Fruit fly (Drosophila melanogaster) whole organism, prepupa: Measurements from ENCODE around the gene CG3036.

Source experiments
- Blimp-1 ChIP-seq: fragments of 200-800 bp; sonication (Bioruptor generic); optimal IDR thresholded peaks from 3 replicates; lab custom pipeline; 2017; ENCODE audit warnings: missing biosample characterization, missing genetic modification characterization, mild to moderate bottlenecking, moderate library complexity, missing genetic modification reagents
- CG10631 ChIP-seq: fragments of 200-800 bp; sonication (Bioruptor generic); optimal IDR thresholded peaks from 2 replicates; lab custom pipeline; 2016; ENCODE audit warnings: missing biosample characterization, missing genetic modification characterization
- CG10669 ChIP-seq: fragments of 200-800 bp; sonication (Bioruptor generic); optimal IDR thresholded peaks from 3 replicates; lab custom pipeline; 2018; ENCODE audit warnings: missing biosample characterization, mild to moderate bottlenecking, missing genetic modification characterization, moderate library complexity
- CG11294 ChIP-seq: fragments of 200-800 bp; sonication (Bioruptor generic); IDR thresholded peaks from 2 replicates; pipeline ENCODE4 v1.3.6; 2022; ENCODE audit warnings: missing biosample characterization, missing genetic modification characterization
- CG11902 ChIP-seq: fragments of 200-800 bp; sonication (Bioruptor generic); optimal IDR thresholded peaks from 3 replicates; lab custom pipeline; 2016; ENCODE audit warnings: missing biosample characterization, missing genetic modification characterization
- CG15336 ChIP-seq: fragments of 200-800 bp; sonication (Bioruptor generic); IDR thresholded peaks from 2 replicates; pipeline ENCODE4 v1.3.6; 2022; ENCODE audit warnings: missing biosample characterization, missing genetic modification characterization
- CG16779 ChIP-seq: fragments of 200-800 bp; sonication (Bioruptor generic); optimal IDR thresholded peaks from 3 replicates; lab custom pipeline; 2017; ENCODE audit warnings: missing biosample characterization, mild to moderate bottlenecking, missing genetic modification characterization
- CG3032 ChIP-seq: fragments of 200-800 bp; optimal IDR thresholded peaks from 2 replicates; lab custom pipeline; 2019; ENCODE audit warnings: missing biosample characterization, mild to moderate bottlenecking, missing genetic modification characterization, moderate library complexity
- CG31627 ChIP-seq: fragments of 200-800 bp; sonication (Bioruptor generic); optimal IDR thresholded peaks from 3 replicates; lab custom pipeline; 2016; ENCODE audit warnings: missing biosample characterization, missing genetic modification characterization
- CG32006 ChIP-seq: fragments of 200-800 bp; sonication (Bioruptor generic); optimal IDR thresholded peaks from 3 replicates; lab custom pipeline; 2017; ENCODE audit warnings: missing biosample characterization, mild to moderate bottlenecking, missing genetic modification characterization
- CG34406 ChIP-seq: fragments of 200-800 bp; sonication (Bioruptor generic); optimal IDR thresholded peaks from 3 replicates; lab custom pipeline; 2016; ENCODE audit warnings: missing biosample characterization, missing genetic modification characterization
- CG3919 ChIP-seq: fragments of 200-800 bp; sonication (Bioruptor generic); optimal IDR thresholded peaks from 3 replicates; lab custom pipeline; 2016; ENCODE audit warnings: missing biosample characterization, missing genetic modification characterization
- CG4318 ChIP-seq: fragments of 200-800 bp; sonication (Bioruptor generic); optimal IDR thresholded peaks from 3 replicates; lab custom pipeline; 2017; ENCODE audit warnings: missing biosample characterization, mild to moderate bottlenecking, missing genetic modification characterization
- CG6163 ChIP-seq: fragments of 200-800 bp; sonication (Bioruptor generic); IDR thresholded peaks from 3 replicates; pipeline ENCODE4 v1.3.6; 2022; ENCODE audit warnings: missing biosample characterization, missing genetic modification characterization
- CG6808 ChIP-seq: fragments of 200-800 bp; sonication (Bioruptor generic); optimal IDR thresholded peaks from 3 replicates; lab custom pipeline; 2017; ENCODE audit warnings: missing biosample characterization, missing genetic modification characterization, mild to moderate bottlenecking, moderate library complexity, missing genetic modification reagents
- CG7368 ChIP-seq: fragments of 200-800 bp; sonication (Bioruptor generic); optimal IDR thresholded peaks from 3 replicates; lab custom pipeline; 2016; ENCODE audit warnings: missing biosample characterization, missing genetic modification characterization
- CG8119 ChIP-seq: fragments of 200-800 bp; sonication (Bioruptor generic); IDR thresholded peaks from 3 replicates; pipeline ENCODE4 v1.3.6; 2022; ENCODE audit warnings: missing biosample characterization, missing genetic modification characterization
- CG8319 ChIP-seq: fragments of 200-800 bp; sonication (Bioruptor generic); optimal IDR thresholded peaks from 3 replicates; lab custom pipeline; 2016; ENCODE audit warnings: missing biosample characterization, missing genetic modification characterization
- CG8632 ChIP-seq: fragments of 200-800 bp; sonication (Bioruptor generic); optimal IDR thresholded peaks from 3 replicates; lab custom pipeline; 2016; ENCODE audit warnings: missing biosample characterization, missing genetic modification characterization
- CG9139 ChIP-seq: fragments of 200-800 bp; sonication (Bioruptor generic); optimal IDR thresholded peaks from 3 replicates; lab custom pipeline; 2017; ENCODE audit warnings: missing biosample characterization, mild to moderate bottlenecking, missing genetic modification characterization
- Eip75B ChIP-seq: fragments of 200-800 bp; sonication (Bioruptor generic); optimal IDR thresholded peaks from 3 replicates; lab custom pipeline; 2016; ENCODE audit warnings: missing biosample characterization, missing genetic modification characterization
- Eip78C ChIP-seq: fragments of 200-800 bp; sonication (Bioruptor generic); peaks from one replicate; lab custom pipeline; 2016; ENCODE audit warnings: missing biosample characterization, missing genetic modification characterization
- Eip93F ChIP-seq: fragments of 200-800 bp; sonication (Bioruptor generic); optimal IDR thresholded peaks from 2 replicates; lab custom pipeline; 2016; ENCODE audit warnings: missing biosample characterization, mild to moderate bottlenecking, missing genetic modification characterization
- Ets96B ChIP-seq: fragments of 200-800 bp; optimal IDR thresholded peaks from 2 replicates; lab custom pipeline; 2019; ENCODE audit warnings: missing biosample characterization, mild to moderate bottlenecking, missing genetic modification characterization, moderate library complexity
- Gug ChIP-seq: fragments of 200-800 bp; sonication (Bioruptor generic); IDR thresholded peaks from 2 replicates; pipeline ENCODE4 v1.3.6; 2022; ENCODE audit warnings: missing biosample characterization, missing genetic modification characterization
- Hr38 ChIP-seq: sonication (Bioruptor generic); optimal IDR thresholded peaks from 2 replicates; lab custom pipeline; 2016; ENCODE audit warnings: missing biosample characterization, missing genetic modification characterization
- Hr39 ChIP-seq: fragments of 200-800 bp; sonication (Bioruptor generic); optimal IDR thresholded peaks from 2 replicates; lab custom pipeline; 2016; ENCODE audit warnings: missing biosample characterization, missing genetic modification characterization
- Hr4 ChIP-seq: fragments of 200-800 bp; sonication (Bioruptor generic); optimal IDR thresholded peaks from 3 replicates; lab custom pipeline; 2016; ENCODE audit warnings: missing biosample characterization, missing genetic modification characterization
- Lpt ChIP-seq: fragments of 200-800 bp; sonication (Bioruptor generic); optimal IDR thresholded peaks from 3 replicates; lab custom pipeline; 2016; ENCODE audit warnings: missing biosample characterization, missing genetic modification characterization
- Met ChIP-seq: fragments of 200-800 bp; sonication (Bioruptor generic); optimal IDR thresholded peaks from 3 replicates; lab custom pipeline; 2016; ENCODE audit warnings: missing biosample characterization, missing genetic modification characterization
- OdsH ChIP-seq: fragments of 200-800 bp; sonication (Bioruptor generic); optimal IDR thresholded peaks from 3 replicates; lab custom pipeline; 2016; ENCODE audit warnings: missing biosample characterization, missing genetic modification characterization
- Smox ChIP-seq: fragments of 200-800 bp; sonication (Bioruptor generic); optimal IDR thresholded peaks from 3 replicates; lab custom pipeline; 2016; ENCODE audit warnings: missing biosample characterization, missing genetic modification characterization
- Sox102F ChIP-seq: fragments of 200-800 bp; sonication (Bioruptor generic); optimal IDR thresholded peaks from 2 replicates; lab custom pipeline; 2016; ENCODE audit warnings: missing biosample characterization, mild to moderate bottlenecking, missing genetic modification characterization
- Sox14 ChIP-seq: fragments of 200-800 bp; sonication (Bioruptor generic); optimal IDR thresholded peaks from 3 replicates; lab custom pipeline; 2016; ENCODE audit warnings: missing biosample characterization, missing genetic modification characterization
- achi ChIP-seq: fragments of 200-800 bp; sonication (Bioruptor generic); optimal IDR thresholded peaks from 3 replicates; lab custom pipeline; 2016; ENCODE audit warnings: missing biosample characterization, missing genetic modification characterization
- acj6 ChIP-seq: fragments of 200-800 bp; sonication (Bioruptor generic); optimal IDR thresholded peaks from 3 replicates; lab custom pipeline; 2016; ENCODE audit warnings: missing biosample characterization, missing genetic modification characterization
- dac ChIP-seq: fragments of 200-800 bp; sonication (Bioruptor generic); optimal IDR thresholded peaks from 2 replicates; lab custom pipeline; 2017; ENCODE audit warnings: missing biosample characterization, mild to moderate bottlenecking, missing genetic modification characterization
- dsx ChIP-seq: fragments of 200-800 bp; optimal IDR thresholded peaks from 3 replicates; lab custom pipeline; 2019; ENCODE audit warnings: missing biosample characterization, mild to moderate bottlenecking, missing genetic modification characterization, moderate library complexity; ENCODE audit not compliant: poor library complexity, severe bottlenecking
- eg ChIP-seq: fragments of 200-800 bp; sonication (Bioruptor generic); IDR thresholded peaks from 3 replicates; pipeline ENCODE4 v1.3.6; 2022; ENCODE audit warnings: missing biosample characterization, missing genetic modification characterization
- esn ChIP-seq: fragments of 200-800 bp; sonication (Bioruptor generic); optimal IDR thresholded peaks from 2 replicates; lab custom pipeline; 2016; ENCODE audit warnings: missing biosample characterization, mild to moderate bottlenecking, missing genetic modification characterization, moderate library complexity
- fd85E ChIP-seq: fragments of 200-800 bp; sonication (Bioruptor generic); optimal IDR thresholded peaks from 3 replicates; lab custom pipeline; 2016; ENCODE audit warnings: missing biosample characterization, missing genetic modification characterization
- fkh ChIP-seq: fragments of 200-800 bp; sonication (Bioruptor generic); optimal IDR thresholded peaks from 3 replicates; lab custom pipeline; 2017; ENCODE audit warnings: missing biosample characterization, mild to moderate bottlenecking, missing genetic modification characterization, moderate library complexity
- lz ChIP-seq: fragments of 200-800 bp; sonication (Bioruptor generic); optimal IDR thresholded peaks from 3 replicates; lab custom pipeline; 2016; ENCODE audit warnings: missing biosample characterization, missing genetic modification characterization
- spab ChIP-seq: fragments of 200-800 bp; sonication (Bioruptor generic); optimal IDR thresholded peaks from 2 replicates; lab custom pipeline; 2017; ENCODE audit warnings: missing biosample characterization, mild to moderate bottlenecking, missing genetic modification characterization, missing genetic modification reagents
- ss ChIP-seq, 2 experiments: fragments of 200-800 bp; sonication (Bioruptor generic); optimal IDR thresholded peaks; 2 replicates in 1 of 2; 3 replicates in 1 of 2; lab custom pipeline; 2017 to 2018; ENCODE audit warnings: mild to moderate bottlenecking in 2 of 2, missing biosample characterization in 2 of 2, missing genetic modification characterization in 2 of 2, moderate library complexity in 1 of 2
- svp ChIP-seq: fragments of 200-800 bp; sonication (Bioruptor generic); peaks from one replicate; lab custom pipeline; 2016; ENCODE audit warnings: missing biosample characterization, missing genetic modification characterization
- topi ChIP-seq: fragments of 200-800 bp; sonication (Bioruptor generic); optimal IDR thresholded peaks from 3 replicates; lab custom pipeline; 2016; ENCODE audit warnings: missing biosample characterization, missing genetic modification characterization
- vri ChIP-seq: fragments of 200-800 bp; sonication (Bioruptor generic); optimal IDR thresholded peaks from 3 replicates; lab custom pipeline; 2016; ENCODE audit warnings: missing biosample characterization, mild to moderate bottlenecking, missing genetic modification characterization

CG3036 gene

DNA sequence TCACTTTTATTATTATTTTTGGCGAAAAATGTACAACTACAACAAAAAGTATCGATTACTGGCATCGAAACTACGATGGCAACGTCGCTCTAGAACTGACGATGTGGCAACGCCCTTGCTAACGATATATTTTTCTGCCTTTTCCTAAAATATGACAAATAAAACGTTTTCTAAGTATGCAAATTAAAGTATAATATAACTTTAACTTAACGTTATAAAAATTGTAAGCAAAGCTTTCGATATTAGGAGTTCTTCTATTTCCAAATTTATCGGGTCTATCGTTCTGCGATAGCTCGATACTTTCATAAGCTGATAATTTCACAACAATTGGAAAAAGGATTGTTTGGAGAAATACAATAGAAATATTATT lies 8.9 kb upstream of the CG3036 start, which contains the start of the genes Cf2 and CG3008:
Gene Cf2, minus strand, starts transcription at position 85 of the 370 bp plus-strand sequence.
Gene CG3008, plus strand, starts transcription at position 276 of the 370 bp plus-strand sequence.
- TF ChIP-seq CG8119 (no peak), CG6163 (GFP tag; lab: Robert Waterston, UW) (no peak), Gug (GFP tag; lab: Robert Waterston, UW) (no peak), spab (GFP tag; lab: Kevin White, UChicago) (no peak), CG3032 (tag; lab: Kevin White, UChicago) (peak; percentile 7), Eip78C (GFP tag; lab: Kevin White, UChicago) (peak; percentile 73), acj6 (no peak), esn (GFP tag; lab: Kevin White, UChicago) (peak; percentile 44), Hr38 (GFP tag; lab: Kevin White, UChicago) (no peak), achi (GFP tag; lab: Kevin White, UChicago) (no peak), CG11294 (GFP tag; lab: Robert Waterston, UW) (no peak), Eip93F (GFP tag; lab: Kevin White, UChicago) (no peak), lz (GFP tag; lab: Kevin White, UChicago) (peak; percentile 22), Blimp-1 (GFP tag; lab: Kevin White, UChicago) (no peak), Hr4 (peak; percentile 8), Sox14 (peak; percentile 60), CG11902 (no peak), vri (GFP tag; lab: Kevin White, UChicago) (peak; percentile 8)

DNA sequence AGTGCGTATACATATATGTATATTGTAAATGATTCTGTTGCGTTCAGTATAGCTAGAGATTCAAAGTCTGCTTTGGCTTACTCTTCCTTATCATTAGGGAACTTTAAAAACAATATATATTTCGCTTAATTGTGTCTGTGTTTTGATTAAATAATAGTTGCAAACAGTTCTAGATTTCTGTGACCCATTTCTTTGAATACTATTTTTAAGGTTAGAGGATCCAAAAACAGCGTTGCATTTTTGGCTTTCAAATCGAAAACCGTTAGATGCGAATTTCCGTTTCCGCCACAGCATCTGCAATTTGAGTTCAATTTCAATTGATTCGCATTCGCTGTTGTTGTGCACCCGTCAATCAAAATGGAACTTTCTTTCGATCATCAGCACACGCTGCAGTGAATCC lies 5.8 kb upstream of the CG3036 start:
- no peak for TF ChIP-seq dac (GFP tag; lab: Kevin White, UChicago)
- TF ChIP-seq eg: peak; percentile 53; the same call in 2 of the 3 replicates
- TF ChIP-seq CG11294 (GFP tag; lab: Robert Waterston, UW): 0 out of 2 replicates have a peak, but pooled peaks have one; percentile 29
- peak; percentile 23 for TF ChIP-seq Ets96B (tag; lab: Kevin White, UChicago)
- TF ChIP-seq fd85E: no peak
- TF ChIP-seq CG4318 (GFP tag; lab: Kevin White, UChicago): no peak
- TF ChIP-seq CG15336 (GFP tag; lab: Robert Waterston, UW): no peak
- TF ChIP-seq acj6: peak; percentile 7
- peak; percentile 27 for TF ChIP-seq Sox14
- no peak for TF ChIP-seq Eip93F (GFP tag; lab: Kevin White, UChicago)
- no peak for TF ChIP-seq Met (GFP tag; lab: Kevin White, UChicago)
- no peak for TF ChIP-seq Gug (GFP tag; lab: Robert Waterston, UW)
- TF ChIP-seq CG31627 (GFP tag; lab: Kevin White, UChicago): no peak
- TF ChIP-seq OdsH (GFP tag; lab: Kevin White, UChicago): peak; percentile 19
- no peak for TF ChIP-seq Smox
- no peak for TF ChIP-seq lz (GFP tag; lab: Kevin White, UChicago)
- peak; percentile 28 for TF ChIP-seq esn (GFP tag; lab: Kevin White, UChicago)
- TF ChIP-seq CG8632 (GFP tag; lab: Kevin White, UChicago): no peak
- peak; percentile 2 for TF ChIP-seq dsx (GFP tag; lab: Kevin White, UChicago)
- TF ChIP-seq CG8119: peak; percentile 50; the same call in 2 of the 3 replicates
- TF ChIP-seq CG10669 (GFP tag; lab: Kevin White, UChicago): peak; percentile 23
- TF ChIP-seq CG6808: peak; percentile 53
- TF ChIP-seq CG11902: no peak
- TF ChIP-seq CG32006: no peak
- TF ChIP-seq Lpt (GFP tag; lab: Kevin White, UChicago): no peak
- no peak for TF ChIP-seq CG9139 (GFP tag; lab: Kevin White, UChicago)
- TF ChIP-seq CG16779: peak; percentile 30
- TF ChIP-seq Hr4: peak; percentile 54
- no peak for TF ChIP-seq Hr38 (GFP tag; lab: Kevin White, UChicago)
- TF ChIP-seq topi (GFP tag; lab: Kevin White, UChicago): no peak
- TF ChIP-seq CG8319: no peak
- TF ChIP-seq CG3032 (tag; lab: Kevin White, UChicago): peak; percentile 45
- TF ChIP-seq CG3919 (GFP tag; lab: Kevin White, UChicago): no peak
- peak; percentile 19 for TF ChIP-seq Eip75B (GFP tag; lab: Kevin White, UChicago)
- no peak for TF ChIP-seq svp
- no peak for TF ChIP-seq Sox102F
- no peak for TF ChIP-seq achi (GFP tag; lab: Kevin White, UChicago)
- no peak for TF ChIP-seq CG10631 (GFP tag; lab: Kevin White, UChicago)
- peak in 1 of 2 experiments; percentile 32 for TF ChIP-seq ss (GFP tag; optimal IDR thresholded peaks at IDR 0.05; lab: Kevin White, UChicago)
- no peak for TF ChIP-seq fkh (GFP tag; lab: Kevin White, UChicago)
- peak; percentile 10 for TF ChIP-seq CG34406 (GFP tag; lab: Kevin White, UChicago)
- no peak for TF ChIP-seq CG7368
- no peak for TF ChIP-seq Hr39 (GFP tag; lab: Kevin White, UChicago)
